Worm (Caenorhabditis elegans) whole organism, late embryonic: ENCODE measurements around the gene T02H6.3.

ENCODE experiments used
- C08G9.2 ChIP-seq: sonication (generic microtip); optimal IDR thresholded peaks from 2 replicates; lab custom pipeline; 2016; ENCODE audit warnings: mild to moderate bottlenecking, missing genetic modification characterization, moderate library complexity, missing compliant biosample characterization
- C38D4.7 ChIP-seq: fragments of 200-800 bp; sonication (Bioruptor generic); optimal IDR thresholded peaks from 2 replicates; lab custom pipeline; 2018; ENCODE audit warnings: mild to moderate bottlenecking, missing genetic modification characterization, moderate library complexity, missing compliant biosample characterization
- F13H6.1 ChIP-seq: sonication (generic microtip); optimal IDR thresholded peaks from 2 replicates; lab custom pipeline; 2016; ENCODE audit warnings: missing genetic modification characterization, missing compliant biosample characterization
- Y22D7AL.16 ChIP-seq: sonication (generic microtip); optimal IDR thresholded peaks from 2 replicates; lab custom pipeline; 2016; ENCODE audit warnings: missing genetic modification characterization, missing compliant biosample characterization
- ahr-1 ChIP-seq: sonication (generic microtip); optimal IDR thresholded peaks from 2 replicates; lab custom pipeline; 2016; ENCODE audit warnings: missing genetic modification characterization, missing compliant biosample characterization
- ceh-14 ChIP-seq: sonication (generic microtip); optimal IDR thresholded peaks from 2 replicates; lab custom pipeline; 2016; ENCODE audit warnings: missing genotype, missing genetic modification characterization, missing compliant biosample characterization
- ceh-19 ChIP-seq: fragments of 200-800 bp; sonication (Bioruptor generic); optimal IDR thresholded peaks from 2 replicates; lab custom pipeline; 2018; ENCODE audit warnings: mild to moderate bottlenecking, missing genetic modification characterization, missing compliant biosample characterization
- ceh-24 ChIP-seq: sonication (generic microtip); optimal IDR thresholded peaks from 2 replicates; lab custom pipeline; 2016; ENCODE audit warnings: mild to moderate bottlenecking, missing genetic modification characterization, missing compliant biosample characterization
- ceh-31 ChIP-seq: sonication (generic microtip); optimal IDR thresholded peaks from 2 replicates; lab custom pipeline; 2016; ENCODE audit warnings: missing genetic modification characterization, missing compliant biosample characterization
- ceh-34 ChIP-seq: sonication (generic microtip); optimal IDR thresholded peaks from 2 replicates; lab custom pipeline; 2016; ENCODE audit warnings: mild to moderate bottlenecking, missing genetic modification characterization, missing compliant biosample characterization
- ceh-48 ChIP-seq: sonication (generic microtip); optimal IDR thresholded peaks from 2 replicates; lab custom pipeline; 2016; ENCODE audit warnings: missing genetic modification characterization, inconsistent platforms, missing compliant biosample characterization
- ceh-6 ChIP-seq: fragments of 200-800 bp; sonication (Bioruptor generic); optimal IDR thresholded peaks from 2 replicates; lab custom pipeline; 2018; ENCODE audit warnings: mild to moderate bottlenecking, missing genetic modification characterization, missing compliant biosample characterization
- ceh-9 ChIP-seq: sonication (generic microtip); optimal IDR thresholded peaks from 2 replicates; lab custom pipeline; 2016; ENCODE audit warnings: mild to moderate bottlenecking, missing genetic modification characterization, inconsistent platforms, missing compliant biosample characterization
- che-1 ChIP-seq: sonication (generic microtip); optimal IDR thresholded peaks from 2 replicates; lab custom pipeline; 2016; ENCODE audit warnings: mild to moderate bottlenecking, missing genetic modification characterization, missing compliant biosample characterization
- dve-1 ChIP-seq: sonication (generic microtip); optimal IDR thresholded peaks from 2 replicates; lab custom pipeline; 2017; ENCODE audit warnings: antibody characterized with exemption, mild to moderate bottlenecking, missing genetic modification characterization, missing compliant biosample characterization
- elt-2 ChIP-seq: sonication (generic microtip); optimal IDR thresholded peaks from 2 replicates; lab custom pipeline; 2016; ENCODE audit warnings: missing genetic modification reagents, missing genetic modification characterization, missing compliant biosample characterization
- elt-4 ChIP-seq: sonication (generic microtip); optimal IDR thresholded peaks from 2 replicates; lab custom pipeline; 2016; ENCODE audit warnings: missing genetic modification characterization, missing compliant biosample characterization
- ets-4 ChIP-seq: sonication (generic microtip); optimal IDR thresholded peaks from 2 replicates; lab custom pipeline; 2016; ENCODE audit warnings: missing genetic modification characterization, missing compliant biosample characterization
- fkh-10 ChIP-seq: fragments of 150-350 bp; optimal IDR thresholded peaks from 2 replicates; lab custom pipeline; 2014; ENCODE audit warnings: missing biosample characterization, missing genetic modification reagents, missing genetic modification characterization
- gmeb-2 ChIP-seq: sonication (generic microtip); optimal IDR thresholded peaks from 2 replicates; lab custom pipeline; 2016; ENCODE audit warnings: missing genetic modification characterization, inconsistent platforms, missing compliant biosample characterization
- hlh-30 ChIP-seq: sonication (generic microtip); optimal IDR thresholded peaks from 2 replicates; lab custom pipeline; 2017; ENCODE audit warnings: antibody characterized with exemption, missing genetic modification characterization, missing compliant biosample characterization; ENCODE audit not compliant: insufficient read depth
- hlh-8 ChIP-seq: sonication (generic microtip); optimal IDR thresholded peaks from 2 replicates; lab custom pipeline; 2016; ENCODE audit warnings: missing genotype, missing genetic modification characterization, missing compliant biosample characterization
- lim-6 ChIP-seq: sonication (generic microtip); optimal IDR thresholded peaks from 2 replicates; lab custom pipeline; 2016; ENCODE audit warnings: missing genetic modification characterization, missing compliant biosample characterization
- lin-11 ChIP-seq: fragments of 200-800 bp; sonication (Bioruptor generic); optimal IDR thresholded peaks from 2 replicates; lab custom pipeline; 2018; ENCODE audit warnings: mild to moderate bottlenecking, missing genetic modification characterization, missing compliant biosample characterization
- nhr-11 ChIP-seq: fragments of 150-350 bp; optimal IDR thresholded peaks from 2 replicates; lab custom pipeline; 2014; ENCODE audit warnings: missing biosample characterization, missing genetic modification characterization
- nhr-232 ChIP-seq: sonication (generic microtip); optimal IDR thresholded peaks from 2 replicates; lab custom pipeline; 2016; ENCODE audit warnings: missing genetic modification characterization, missing compliant biosample characterization
- npax-4 ChIP-seq: sonication (generic microtip); optimal IDR thresholded peaks from 2 replicates; lab custom pipeline; 2016; ENCODE audit warnings: missing genetic modification characterization, missing compliant biosample characterization
- pat-9 ChIP-seq: fragments of 200-800 bp; sonication (Bioruptor generic); optimal IDR thresholded peaks from 2 replicates; lab custom pipeline; 2018; ENCODE audit warnings: mild to moderate bottlenecking, missing genetic modification characterization, moderate library complexity, missing compliant biosample characterization
- pax-1 ChIP-seq: fragments of 150-350 bp; optimal IDR thresholded peaks from 2 replicates; lab custom pipeline; 2014; ENCODE audit warnings: missing biosample characterization, missing genetic modification characterization
- pha-2 ChIP-seq: sonication (generic microtip); optimal IDR thresholded peaks from 2 replicates; lab custom pipeline; 2017; ENCODE audit warnings: mild to moderate bottlenecking, missing genetic modification characterization, missing compliant biosample characterization
- pha-4 ChIP-seq: fragments of 150-350 bp; optimal IDR thresholded peaks from 2 replicates; lab custom pipeline; 2018; ENCODE audit warnings: missing biosample characterization, missing genetic modification reagents, missing genetic modification characterization
- ref-2 ChIP-seq: sonication (generic microtip); optimal IDR thresholded peaks from 2 replicates; lab custom pipeline; 2016; ENCODE audit warnings: missing genetic modification characterization, missing compliant biosample characterization
- rnt-1 ChIP-seq: sonication (generic microtip); optimal IDR thresholded peaks from 2 replicates; lab custom pipeline; 2016; ENCODE audit warnings: missing genetic modification characterization, missing compliant biosample characterization
- sdc-2 ChIP-seq: sonication (generic microtip); optimal IDR thresholded peaks from 2 replicates; lab custom pipeline; 2016; ENCODE audit warnings: missing genotype, missing genetic modification characterization, missing compliant biosample characterization
- sox-2 ChIP-seq: fragments of 200-800 bp; sonication (Bioruptor generic); IDR thresholded peaks from 2 replicates; pipeline ENCODE4 v1.3.6; 2022; ENCODE audit warnings: missing genetic modification reagents, missing genetic modification characterization, missing compliant biosample characterization
- sox-4 ChIP-seq: sonication (generic microtip); optimal IDR thresholded peaks from 2 replicates; lab custom pipeline; 2017; ENCODE audit warnings: mild to moderate bottlenecking, missing genetic modification characterization, inconsistent platforms, missing compliant biosample characterization
- tbx-2 ChIP-seq: sonication (generic microtip); optimal IDR thresholded peaks from 2 replicates; lab custom pipeline; 2016; ENCODE audit warnings: missing genetic modification characterization, missing compliant biosample characterization
- ttx-3 ChIP-seq: sonication (generic microtip); optimal IDR thresholded peaks from 2 replicates; lab custom pipeline; 2016; ENCODE audit warnings: missing genetic modification reagents, missing genetic modification characterization, missing compliant biosample characterization
- unc-3 ChIP-seq, 2 experiments: fragments of 200-800 bp in 1 of 2; sonication (Bioruptor generic) in 1 of 2; sonication (generic microtip) in 1 of 2; conservative IDR thresholded peaks in 1 of 2; optimal IDR thresholded peaks in 1 of 2; 2 replicates each; pipeline versions ENCODE4 v1.3.6 to Lab custom; 2016 to 2022; ENCODE audit warnings: missing compliant biosample characterization in 2 of 2, missing genetic modification characterization in 2 of 2, missing genetic modification reagents in 1 of 2
- unc-42 ChIP-seq: sonication (generic microtip); optimal IDR thresholded peaks from 2 replicates; lab custom pipeline; 2016; ENCODE audit warnings: missing genotype, missing genetic modification characterization, missing compliant biosample characterization
- unc-55 ChIP-seq: sonication (generic microtip); optimal IDR thresholded peaks from 2 replicates; lab custom pipeline; 2017; ENCODE audit warnings: missing biosample characterization, missing genetic modification reagents, missing genetic modification characterization

The T02H6.3 gene

ce11 chrII:667864-668263 is 23.8 kb upstream of the T02H6.3 start:
- TF ChIP-seq tbx-2 (no peak), lin-11 (tag; lab: Kevin White, UChicago) (no peak), ttx-3 (tag; lab: Kevin White, UChicago) (no peak), hlh-8 (tag; lab: Kevin White, UChicago) (no peak), F13H6.1 (tag; lab: Kevin White, UChicago) (no peak), ceh-34 (tag; lab: Kevin White, UChicago) (no peak), che-1 (tag; lab: Kevin White, UChicago) (no peak), pat-9 (tag; lab: Kevin White, UChicago) (no peak), nhr-232 (tag; lab: Kevin White, UChicago) (no peak), gmeb-2 (tag; lab: Kevin White, UChicago) (no peak), ceh-19 (GFP tag; lab: Kevin White, UChicago) (no peak), ceh-14 (tag; lab: Kevin White, UChicago) (no peak), ceh-48 (tag; lab: Kevin White, UChicago) (no peak)

ce11 chrII:671025-671424 is 20.6 kb upstream of the T02H6.3 start, which contains the start of gene sri-46:
sri-46 (minus strand) TSS chrII:671125.
- TF ChIP-seq hlh-30 (tag; lab: Kevin White, UChicago) (no peak), ref-2 (no peak), sdc-2 (tag; lab: Kevin White, UChicago) (no peak), ceh-19 (GFP tag; lab: Kevin White, UChicago) (no peak), ceh-6 (GFP tag; lab: Kevin White, UChicago) (no peak), ahr-1 (tag; lab: Kevin White, UChicago) (no peak), unc-3 (GFP tag; conservative IDR thresholded peaks at IDR 0.05; lab: Robert Waterston, UW) (no peak), unc-3 (tag; optimal IDR thresholded peaks at IDR 0.05; lab: Kevin White, UChicago) (no peak), ceh-31 (tag; lab: Kevin White, UChicago) (no peak), lin-11 (tag; lab: Kevin White, UChicago) (no peak), che-1 (tag; lab: Kevin White, UChicago) (no peak), elt-2 (tag; lab: Kevin White, UChicago) (no peak), sox-4 (tag; lab: Kevin White, UChicago) (no peak), ttx-3 (tag; lab: Kevin White, UChicago) (no peak), pha-2 (tag; lab: Kevin White, UChicago) (no peak), rnt-1 (tag; lab: Kevin White, UChicago) (no peak), sox-2 (no peak), gmeb-2 (tag; lab: Kevin White, UChicago) (no peak), C38D4.7 (GFP tag; lab: Kevin White, UChicago) (no peak)

ce11 chrII:674116-674515 is 17.5 kb upstream of the T02H6.3 start, which contains the start of gene Y39F10C.3:
Y39F10C.3 (plus strand) TSS chrII:674416.
- no peak for TF ChIP-seq F13H6.1 (tag; lab: Kevin White, UChicago)
- TF ChIP-seq ceh-6 (GFP tag; lab: Kevin White, UChicago): no peak
- TF ChIP-seq unc-42 (tag; lab: Kevin White, UChicago): no peak
- TF ChIP-seq lim-6: no peak
- TF ChIP-seq pax-1 (tag; lab: Kevin White, UChicago): no peak
- no peak for TF ChIP-seq elt-2 (tag; lab: Kevin White, UChicago)

- TF ChIP-seq nhr-11 (no peak), npax-4 (tag; lab: Kevin White, UChicago) (no peak), lin-11 (tag; lab: Kevin White, UChicago) (no peak), ets-4 (no peak), che-1 (tag; lab: Kevin White, UChicago) (no peak), pha-4 (tag; lab: Kevin White, UChicago) (no peak), F13H6.1 (tag; lab: Kevin White, UChicago) (no peak), elt-4 (no peak), ceh-24 (tag; lab: Kevin White, UChicago) (no peak), unc-55 (GFP tag; lab: Kevin White, UChicago) (no peak), ahr-1 (tag; lab: Kevin White, UChicago) (no peak), Y22D7AL.16 (tag; lab: Kevin White, UChicago) (no peak), fkh-10 (GFP tag; lab: Kevin White, UChicago) (no peak), dve-1 (tag; lab: Kevin White, UChicago) (no peak), C08G9.2 (no peak), ceh-9 (tag; lab: Kevin White, UChicago) (no peak), ttx-3 (tag; lab: Kevin White, UChicago) (no peak), ceh-31 (tag; lab: Kevin White, UChicago) (no peak)
Measured at ce11 chrII:675303-675702, 16.3 kb upstream of the T02H6.3 start, which contains the start of gene Y39F10C.1. Y39F10C.1 (plus strand) TSS chrII:675603.
